Fruit fly (Drosophila melanogaster) S2 (cell line): ENCODE data around the gene CG43774.

Experiments
- CG8478 ChIP-seq: fragments of >200 bp; optimal IDR thresholded peaks from 2 replicates; lab custom pipeline; 2018
- CTCF ChIP-seq, 2 experiments: fragments of >200 bp; optimal IDR thresholded peaks; 2 replicates each; lab custom pipeline; 2018

DNA sequence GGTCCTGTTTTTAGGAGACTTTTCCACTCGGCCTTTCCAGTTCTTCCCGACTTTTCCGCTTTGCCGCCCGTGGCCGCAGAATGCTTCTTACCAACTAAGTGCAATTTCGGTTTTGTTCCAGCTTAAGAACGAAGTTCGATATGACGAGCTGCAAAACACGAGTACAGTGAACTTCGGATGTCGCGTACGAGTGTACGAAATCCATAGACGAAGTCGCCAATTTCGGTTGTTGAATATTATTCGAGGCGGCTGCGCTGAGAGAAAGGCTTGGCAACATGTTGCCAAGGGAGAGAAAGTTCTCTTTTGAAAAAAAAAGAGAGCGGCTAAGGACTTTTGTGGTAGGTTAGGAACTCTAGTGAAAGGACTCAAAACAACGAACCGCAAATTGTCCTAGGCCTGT lies 16.8 kb upstream of the CG43774 start, which contains the start of gene fred:
- TF ChIP-seq CTCF (optimal IDR thresholded peaks at IDR 0.05; lab: Kevin White, UChicago) (no peak), CG8478 (lab: Kevin White, UChicago) (no peak)
